Worm (Caenorhabditis elegans): Measurements from ENCODE around the gene Y43F8B.2.

DNA sequence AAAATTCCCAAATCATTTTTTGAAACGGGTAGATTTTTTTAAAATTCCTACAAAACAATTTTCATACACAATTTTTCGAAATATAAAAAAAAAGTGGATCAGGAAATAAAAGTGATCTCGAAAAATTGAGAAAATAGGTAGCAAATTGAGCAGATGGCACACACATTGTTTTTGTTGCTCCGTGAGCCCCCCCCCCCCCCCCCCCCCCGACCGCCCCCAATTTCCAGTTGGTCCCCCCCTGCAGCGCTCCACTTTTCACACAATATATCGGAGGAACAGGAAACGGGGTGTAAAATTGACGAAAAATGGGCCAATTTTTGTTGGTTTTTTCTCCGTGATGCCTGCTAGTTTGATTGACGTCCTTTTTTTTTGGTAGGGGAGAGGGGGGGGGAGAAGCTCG is 8.0 kb upstream of the Y43F8B.2 start:
- TF ChIP-seq aly-2 (tag; optimal IDR thresholded peaks at IDR 0.05) = no peak
- TF ChIP-seq irx-1 (tag; optimal IDR thresholded peaks at IDR 0.05) = no peak
- no peak for TF ChIP-seq lin-13 (GFP tag; optimal IDR thresholded peaks at IDR 0.05)
- TF ChIP-seq blmp-1 (tag; optimal IDR thresholded peaks at IDR 0.05) = no peak
- TF ChIP-seq ztf-4 (tag; optimal IDR thresholded peaks at IDR 0.05) = no peak
